Worm (Caenorhabditis elegans) whole organism, L2 larva: ENCODE results near the gene F47B8.3.
"Not testable (repeated sequence)": the region's sequence is repeated elsewhere in the genome, so short reads cannot be mapped to it uniquely, and the experiment has no call there.

ENCODE experiments used
- elt-1 ChIP-seq: fragments of 150-350 bp; optimal IDR thresholded peaks from 2 replicates; lab custom pipeline; 2014; ENCODE audit warnings: missing biosample characterization, missing genetic modification characterization
- lin-13 ChIP-seq: fragments of 150-350 bp; optimal IDR thresholded peaks from 2 replicates; lab custom pipeline; 2014; ENCODE audit warnings: missing biosample characterization, missing genetic modification reagents, missing genetic modification characterization
- unc-62 ChIP-seq: fragments of 150-350 bp; optimal IDR thresholded peaks from 2 replicates; lab custom pipeline; 2014; ENCODE audit warnings: missing biosample characterization, missing genetic modification reagents, missing genetic modification characterization
- ztf-4 ChIP-seq: fragments of 150-350 bp; optimal IDR thresholded peaks from 2 replicates; lab custom pipeline; 2014; ENCODE audit warnings: missing biosample characterization, missing genetic modification characterization

- TF ChIP-seq ztf-4 (tag; lab: Kevin White, UChicago); unc-62 (GFP tag; lab: Kevin White, UChicago); lin-13 (GFP tag; lab: Kevin White, UChicago); elt-1 (tag; lab: Kevin White, UChicago): not testable (repeated sequence)
Measured at ce11 chrV:14306771-14307170, 16.0 kb downstream of the F47B8.3 start, which contains the start of gene spig-4.
